Fruit fly (Drosophila melanogaster) whole organism, wandering third instar larva: ENCODE results near the gene CG42240.

Experiments used
- Abd-B ChIP-seq: fragments of >200 bp; optimal IDR thresholded peaks from 2 replicates; lab custom pipeline; 2017; ENCODE audit warnings: missing biosample characterization, missing genetic modification characterization
- Dfd ChIP-seq: fragments of >200 bp; optimal IDR thresholded peaks from 2 replicates; lab custom pipeline; 2017; ENCODE audit warnings: missing biosample characterization, missing genetic modification characterization
- Dif ChIP-seq: fragments of 200-275, 200-300 bp; sonication (Bioruptor generic); optimal IDR thresholded peaks from 2 replicates; lab custom pipeline; 2018; ENCODE audit warnings: missing biosample characterization, missing genetic modification characterization; ENCODE audit not compliant: partially characterized antibody
- GATAd ChIP-seq: sonication (Bioruptor generic); optimal IDR thresholded peaks from 2 replicates; lab custom pipeline; 2016; ENCODE audit warnings: missing biosample characterization, missing genetic modification characterization
- HLH106 ChIP-seq: fragments of 200-800 bp; optimal IDR thresholded peaks from 3 replicates; lab custom pipeline; 2019; ENCODE audit warnings: missing biosample characterization, mild to moderate bottlenecking, missing genetic modification characterization, moderate library complexity
- Hnf4 ChIP-seq: fragments of 200-800 bp; sonication (Bioruptor generic); optimal IDR thresholded peaks from 2 replicates; lab custom pipeline; 2016; ENCODE audit warnings: missing biosample characterization, mild to moderate bottlenecking, missing genetic modification characterization
- Hr83 ChIP-seq: fragments of 200-300 bp; sonication (Bioruptor generic); optimal IDR thresholded peaks from 2 replicates; lab custom pipeline; 2016; ENCODE audit warnings: missing biosample characterization, mild to moderate bottlenecking, missing genetic modification characterization, moderate library complexity; ENCODE audit not compliant: poor library complexity, severe bottlenecking
- Mio ChIP-seq: sonication (Bioruptor generic); optimal IDR thresholded peaks from 2 replicates; lab custom pipeline; 2016; ENCODE audit warnings: missing biosample characterization, missing genetic modification characterization
- Myc ChIP-seq: fragments of >200 bp; optimal IDR thresholded peaks from 2 replicates; lab custom pipeline; 2017
- Rel ChIP-seq, 2 experiments: fragments of 200-800 bp; sonication (Bioruptor generic) in 1 of 2; optimal IDR thresholded peaks; 2 replicates in 1 of 2; 3 replicates in 1 of 2; lab custom pipeline; 2016 to 2019; ENCODE audit warnings: mild to moderate bottlenecking in 2 of 2, missing biosample characterization in 2 of 2, missing genetic modification characterization in 2 of 2, moderate library complexity in 1 of 2
- Sp1 ChIP-seq: fragments of 200-800 bp; sonication (Bioruptor generic); optimal IDR thresholded peaks from 3 replicates; lab custom pipeline; 2019; ENCODE audit warnings: missing biosample characterization, mild to moderate bottlenecking, missing genetic modification characterization, moderate library complexity
- Vsx2 ChIP-seq: fragments of 200-300, 225-300 bp; sonication (Bioruptor generic); optimal IDR thresholded peaks from 2 replicates; lab custom pipeline; 2018; ENCODE audit warnings: missing biosample characterization, missing genetic modification characterization; ENCODE audit not compliant: partially characterized antibody
- dl ChIP-seq, 2 experiments: fragments of 175-275, 200-275 bp in 1 of 2; fragments of 200-275 bp in 1 of 2; sonication (Bioruptor generic); optimal IDR thresholded peaks; lab custom pipeline; 2018; ENCODE audit warnings: mild to moderate bottlenecking in 2 of 2, missing biosample characterization in 2 of 2, missing genetic modification characterization in 2 of 2, moderate library complexity in 2 of 2; ENCODE audit not compliant: partially characterized antibody in 2 of 2, insufficient read depth in 1 of 2
- ey ChIP-seq: fragments of 200-800 bp; sonication (Bioruptor generic); optimal IDR thresholded peaks from 2 replicates; lab custom pipeline; 2016; ENCODE audit warnings: missing biosample characterization, missing genetic modification characterization
- foxo ChIP-seq, 2 experiments: fragments of 200-800 bp; sonication (Bioruptor generic); optimal IDR thresholded peaks; 2 replicates in 1 of 2; 3 replicates in 1 of 2; lab custom pipeline; 2016 to 2017; ENCODE audit warnings: missing biosample characterization in 2 of 2, missing genetic modification characterization in 2 of 2
- fru ChIP-seq: fragments of 200-800 bp; sonication (Bioruptor generic); optimal IDR thresholded peaks from 3 replicates; lab custom pipeline; 2016; ENCODE audit warnings: missing biosample characterization, mild to moderate bottlenecking, missing genetic modification characterization
- h ChIP-seq: fragments of 200-800 bp; sonication (Bioruptor generic); optimal IDR thresholded peaks from 3 replicates; lab custom pipeline; 2016; ENCODE audit warnings: missing biosample characterization, mild to moderate bottlenecking, missing genetic modification characterization
- jim ChIP-seq: fragments of 175-275, 200-325 bp; sonication (Bioruptor generic); optimal IDR thresholded peaks from 2 replicates; lab custom pipeline; 2016; ENCODE audit warnings: missing biosample characterization, mild to moderate bottlenecking, missing genetic modification characterization
- lola ChIP-seq: fragments of >200 bp; optimal IDR thresholded peaks from 2 replicates; lab custom pipeline; 2017; ENCODE audit warnings: missing biosample characterization, missing genetic modification characterization
- pan ChIP-seq: fragments of >200 bp; optimal IDR thresholded peaks from 2 replicates; lab custom pipeline; 2017
- psq ChIP-seq: fragments of 200-800 bp; sonication (Bioruptor generic); optimal IDR thresholded peaks from 3 replicates; lab custom pipeline; 2017; ENCODE audit warnings: missing biosample characterization, mild to moderate bottlenecking, missing genetic modification characterization, moderate library complexity
- rgr ChIP-seq: fragments of 200-800 bp; sonication (Bioruptor generic); optimal IDR thresholded peaks from 3 replicates; lab custom pipeline; 2016; ENCODE audit warnings: missing biosample characterization, mild to moderate bottlenecking, missing genetic modification characterization
- sage ChIP-seq: fragments of 200-800 bp; sonication (Bioruptor generic); optimal IDR thresholded peaks from 2 replicates; lab custom pipeline; 2016; ENCODE audit warnings: missing biosample characterization, mild to moderate bottlenecking, missing genetic modification characterization
- sv ChIP-seq: fragments of 200-800 bp; sonication (Bioruptor generic); optimal IDR thresholded peaks from 3 replicates; lab custom pipeline; 2016; ENCODE audit warnings: missing biosample characterization, missing genetic modification characterization
- tai ChIP-seq: sonication (Bioruptor generic); optimal IDR thresholded peaks from 2 replicates; lab custom pipeline; 2016; ENCODE audit warnings: missing biosample characterization, missing genetic modification characterization
- usp ChIP-seq: fragments of >200 bp; optimal IDR thresholded peaks from 2 replicates; lab custom pipeline; 2017; ENCODE audit warnings: missing biosample characterization, missing genetic modification characterization

CG42240 gene

DNA sequence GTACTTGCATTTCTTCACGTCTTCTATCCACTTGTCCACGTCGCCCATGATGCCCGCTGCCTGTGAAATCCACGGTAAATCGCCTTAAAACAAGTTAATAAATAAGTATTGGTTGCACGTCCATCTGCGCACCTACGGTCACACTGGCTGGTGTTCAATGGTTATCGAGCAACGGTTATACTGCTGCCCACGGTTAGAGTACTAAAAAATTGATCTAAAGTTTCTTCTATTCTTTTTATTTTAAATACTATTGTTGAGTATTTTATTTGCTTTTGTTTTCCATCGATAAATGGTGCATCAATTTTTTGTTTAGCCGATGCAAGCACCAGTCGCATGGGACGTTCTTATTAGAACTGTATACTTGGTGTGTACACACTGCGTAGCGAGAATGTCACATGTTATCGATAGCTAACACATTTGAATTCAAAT lies 42.1 kb downstream of the CG42240 start, which contains the start of gene PpV:
Gene PpV (minus strand): TSS at position 147 of the 429 bp plus-strand sequence.
- TF ChIP-seq rgr (GFP tag; lab: Kevin White, UChicago), result no peak
- TF ChIP-seq Abd-B, result no peak
- no peak for TF ChIP-seq pan (lab: Kevin White, UChicago)
- peak; percentile 7 for TF ChIP-seq Sp1
- no peak for TF ChIP-seq Dif (GFP tag; lab: Kevin White, UChicago)
- no peak for TF ChIP-seq Mio (GFP tag; lab: Kevin White, UChicago)
- TF ChIP-seq HLH106 (tag; lab: Kevin White, UChicago), result peak; percentile 4
- TF ChIP-seq ey, result no peak
- peak; percentile 13 for TF ChIP-seq h (GFP tag; lab: Kevin White, UChicago)
- TF ChIP-seq GATAd (GFP tag; lab: Kevin White, UChicago), result no peak
- no peak for TF ChIP-seq Dfd (GFP tag; lab: Kevin White, UChicago)
- TF ChIP-seq usp, result no peak
- no peak for TF ChIP-seq sv (GFP tag; lab: Kevin White, UChicago)
- no peak for TF ChIP-seq jim (GFP tag; lab: Kevin White, UChicago)
- no peak for TF ChIP-seq Hnf4 (GFP tag; lab: Kevin White, UChicago)
- no peak for TF ChIP-seq Rel (GFP tag; optimal IDR thresholded peaks at IDR 0.05; lab: Kevin White, UChicago)
- TF ChIP-seq Rel (tag; optimal IDR thresholded peaks at IDR 0.05; lab: Kevin White, UChicago), result peak; percentile 6
- TF ChIP-seq dl (GFP tag; optimal IDR thresholded peaks at IDR 0.05; lab: Kevin White, UChicago; ENCODE audit: insufficient read depth in 1 of 2, partially characterized antibody in 2 of 2), result no peak
- TF ChIP-seq, all 38 proteins: peak for 4

- TF ChIP-seq Sp1 (no peak), foxo (GFP tag; optimal IDR thresholded peaks at IDR 0.05; lab: Kevin White, UChicago) (peak in 1 of 2 experiments; percentile 27), Dif (GFP tag; lab: Kevin White, UChicago) (no peak), h (GFP tag; lab: Kevin White, UChicago) (peak; percentile 7), sage (GFP tag; lab: Kevin White, UChicago) (no peak), Myc (lab: Kevin White, UChicago) (no peak), rgr (GFP tag; lab: Kevin White, UChicago) (no peak), Hr83 (GFP tag; lab: Kevin White, UChicago) (no peak), jim (GFP tag; lab: Kevin White, UChicago) (no peak), Vsx2 (GFP tag; lab: Kevin White, UChicago) (no peak), Dfd (GFP tag; lab: Kevin White, UChicago) (no peak), psq (GFP tag; lab: Kevin White, UChicago) (no peak), HLH106 (tag; lab: Kevin White, UChicago) (peak; percentile 13), lola (no peak), fru (GFP tag; lab: Kevin White, UChicago) (peak; percentile 23), tai (GFP tag; lab: Kevin White, UChicago) (no peak)
Observed at dm6 chrX:6375636-6376035, 45.0 kb downstream of the CG42240 start.

dm6 chrX:6376748-6377147 lies 46.1 kb downstream of the CG42240 start:
- no peak for TF ChIP-seq Mio (GFP tag; lab: Kevin White, UChicago)
